Worm (Caenorhabditis elegans) whole organism, young adult: ENCODE measurements around the gene pfs-2.

Experiments used
- C17E4.6 ChIP-seq: fragments of 200-800 bp; sonication (Bioruptor generic); IDR thresholded peaks from 2 replicates; pipeline ENCODE4 v1.3.6; 2022; ENCODE audit warnings: missing genetic modification reagents, missing genetic modification characterization, missing compliant biosample characterization
- F10E7.11 ChIP-seq: sonication (generic microtip); optimal IDR thresholded peaks from 2 replicates; lab custom pipeline; 2017; ENCODE audit warnings: mild to moderate bottlenecking, missing genetic modification characterization, moderate library complexity, missing compliant biosample characterization
- F33H1.4 ChIP-seq: fragments of 200-800 bp; sonication (Bioruptor generic); IDR thresholded peaks from 2 replicates; pipeline ENCODE4 v1.3.6; 2022; ENCODE audit warnings: missing genetic modification reagents, missing genetic modification characterization, missing compliant biosample characterization
- T26A5.8 ChIP-seq: sonication (generic microtip); optimal IDR thresholded peaks from 2 replicates; lab custom pipeline; 2016; ENCODE audit warnings: missing genetic modification characterization, missing compliant biosample characterization
- Y53F4B.3 ChIP-seq: fragments of 200-800 bp; sonication (Bioruptor generic); IDR thresholded peaks from 2 replicates; pipeline ENCODE4 v1.3.6; 2022; ENCODE audit warnings: missing genetic modification reagents, missing genetic modification characterization, missing compliant biosample characterization
- ZK185.1 ChIP-seq: sonication (generic microtip); optimal IDR thresholded peaks from 2 replicates; lab custom pipeline; 2016; ENCODE audit warnings: mild to moderate bottlenecking, missing genetic modification characterization, missing compliant biosample characterization; ENCODE audit not compliant: poor library complexity, severe bottlenecking
- ama-1 ChIP-seq, 3 experiments: fragments of 150-350 bp in 1 of 3; sonication (generic microtip) in 2 of 3; optimal IDR thresholded peaks; 2 replicates each; lab custom pipeline; 2014 to 2018; ENCODE audit warnings: missing biosample characterization in 2 of 3, missing genetic modification characterization in 2 of 3, missing genetic modification reagents in 2 of 3
- aptf-3 ChIP-seq: fragments of 200-800 bp; sonication (Bioruptor generic); IDR thresholded peaks from 2 replicates; pipeline ENCODE4 v1.3.6; 2022; ENCODE audit warnings: missing genetic modification characterization, missing compliant biosample characterization
- ceh-40 ChIP-seq: fragments of 200-800 bp; sonication (Bioruptor generic); IDR thresholded peaks from 2 replicates; pipeline ENCODE4 v1.3.6; 2022; ENCODE audit warnings: missing genetic modification characterization, missing compliant biosample characterization
- dpff-1 ChIP-seq: sonication (generic microtip); optimal IDR thresholded peaks from 2 replicates; lab custom pipeline; 2017; ENCODE audit warnings: mild to moderate bottlenecking, missing genetic modification characterization, missing compliant biosample characterization
- efl-1 ChIP-seq: fragments of 150-350 bp; optimal IDR thresholded peaks from 2 replicates; lab custom pipeline; 2014; ENCODE audit warnings: missing biosample characterization, missing genetic modification reagents, missing genetic modification characterization
- egl-18 ChIP-seq: fragments of 200-800 bp; sonication (Bioruptor generic); IDR thresholded peaks from 2 replicates; pipeline ENCODE4 v1.3.6; 2022; ENCODE audit warnings: missing genetic modification reagents, missing genetic modification characterization, missing compliant biosample characterization
- egl-44 ChIP-seq: fragments of 200-800 bp; sonication (Bioruptor generic); IDR thresholded peaks from 2 replicates; pipeline ENCODE4 v1.3.6; 2022; ENCODE audit warnings: missing genetic modification reagents, missing genetic modification characterization, missing compliant biosample characterization
- fkh-3 ChIP-seq: sonication (generic microtip); optimal IDR thresholded peaks from 2 replicates; lab custom pipeline; 2016; ENCODE audit warnings: mild to moderate bottlenecking, missing genetic modification characterization, missing compliant biosample characterization
- gei-17 ChIP-seq: fragments of 200-800 bp; sonication (Bioruptor generic); optimal IDR thresholded peaks from 2 replicates; lab custom pipeline; 2018; ENCODE audit warnings: mild to moderate bottlenecking, missing genetic modification characterization, missing compliant biosample characterization
- him-1 ChIP-seq: sonication (generic microtip); optimal IDR thresholded peaks from 2 replicates; lab custom pipeline; 2016; ENCODE audit warnings: missing genotype, missing genetic modification reagents, missing genetic modification characterization, missing compliant biosample characterization
- hlh-26 ChIP-seq: fragments of 200-800 bp; sonication (Bioruptor generic); conservative IDR thresholded peaks from 2 replicates; pipeline ENCODE4 v1.3.6; 2022; ENCODE audit warnings: missing genetic modification reagents, missing genetic modification characterization, missing compliant biosample characterization
- let-607 ChIP-seq, 2 experiments: fragments of 200-800 bp in 1 of 2; sonication (Bioruptor generic) in 1 of 2; sonication (generic microtip) in 1 of 2; optimal IDR thresholded peaks; 2 replicates each; lab custom pipeline; 2016 to 2018; ENCODE audit warnings: mild to moderate bottlenecking in 2 of 2, missing compliant biosample characterization in 2 of 2, missing genetic modification characterization in 2 of 2, moderate library complexity in 2 of 2, missing genotype in 1 of 2
- lin-54 ChIP-seq: fragments of 200-800 bp; sonication (Bioruptor generic); optimal IDR thresholded peaks from 2 replicates; lab custom pipeline; 2018; ENCODE audit warnings: mild to moderate bottlenecking, missing genetic modification characterization, missing compliant biosample characterization
- lsl-1 ChIP-seq: fragments of 200-800 bp; sonication (Bioruptor generic); optimal IDR thresholded peaks from 2 replicates; lab custom pipeline; 2018; ENCODE audit warnings: mild to moderate bottlenecking, missing genetic modification characterization, moderate library complexity, missing compliant biosample characterization
- madf-6 ChIP-seq: fragments of 200-800 bp; sonication (Bioruptor generic); IDR thresholded peaks from 2 replicates; pipeline ENCODE4 v1.3.6; 2022; ENCODE audit warnings: missing genetic modification reagents, missing genetic modification characterization, missing compliant biosample characterization
- madf-8 ChIP-seq: fragments of 200-800 bp; sonication (Bioruptor generic); conservative IDR thresholded peaks from 2 replicates; pipeline ENCODE4 v1.3.6; 2022; ENCODE audit warnings: missing genetic modification reagents, missing genetic modification characterization, missing compliant biosample characterization
- mxl-1 ChIP-seq: sonication (generic microtip); optimal IDR thresholded peaks from 2 replicates; lab custom pipeline; 2016; ENCODE audit warnings: missing genetic modification characterization, missing compliant biosample characterization
- nhr-27 ChIP-seq: fragments of 200-800 bp; sonication (Bioruptor generic); optimal IDR thresholded peaks from 2 replicates; lab custom pipeline; 2018; ENCODE audit warnings: mild to moderate bottlenecking, missing genetic modification characterization, moderate library complexity, missing compliant biosample characterization
- nhr-90 ChIP-seq: sonication (generic microtip); optimal IDR thresholded peaks from 2 replicates; lab custom pipeline; 2016; ENCODE audit warnings: missing genotype, mild to moderate bottlenecking, missing genetic modification characterization, missing compliant biosample characterization
- pbrm-1 ChIP-seq: fragments of 200-800 bp; sonication (Bioruptor generic); IDR thresholded peaks from 2 replicates; pipeline ENCODE4 v1.3.6; 2022; ENCODE audit warnings: missing genetic modification reagents, missing genetic modification characterization, missing compliant biosample characterization
- sdz-38 ChIP-seq: sonication (generic microtip); optimal IDR thresholded peaks from 2 replicates; lab custom pipeline; 2016; ENCODE audit warnings: missing genotype, missing genetic modification characterization, missing compliant biosample characterization
- snpc-3.4 ChIP-seq: sonication (generic microtip); optimal IDR thresholded peaks from 2 replicates; lab custom pipeline; 2017; ENCODE audit warnings: missing genetic modification characterization, mild to moderate bottlenecking, missing compliant biosample characterization, antibody characterized with exemption, moderate library complexity, missing genotype, missing genetic modification reagents
- somi-1 ChIP-seq: fragments of 200-800 bp; sonication (Bioruptor generic); optimal IDR thresholded peaks from 2 replicates; lab custom pipeline; 2018; ENCODE audit warnings: mild to moderate bottlenecking, missing genetic modification characterization, missing compliant biosample characterization
- tbp1 ChIP-seq: fragments of 200-800 bp; sonication (Bioruptor generic); optimal IDR thresholded peaks from 2 replicates; lab custom pipeline; 2018; ENCODE audit warnings: mild to moderate bottlenecking, missing genetic modification characterization, missing compliant biosample characterization
- tlf-1 ChIP-seq: fragments of 200-800 bp; sonication (Bioruptor generic); optimal IDR thresholded peaks from 2 replicates; lab custom pipeline; 2018; ENCODE audit warnings: mild to moderate bottlenecking, missing genetic modification characterization, missing compliant biosample characterization
- zfh-2 ChIP-seq: fragments of 200-800 bp; sonication (Bioruptor generic); conservative IDR thresholded peaks from 2 replicates; pipeline ENCODE4 v1.3.6; 2022; ENCODE audit warnings: missing genetic modification reagents, missing genetic modification characterization, missing compliant biosample characterization
- ztf-22 ChIP-seq: fragments of 200-800 bp; sonication (Bioruptor generic); optimal IDR thresholded peaks from 2 replicates; lab custom pipeline; 2018; ENCODE audit warnings: mild to moderate bottlenecking, missing genetic modification characterization, moderate library complexity, missing compliant biosample characterization
- ztf-26 ChIP-seq: sonication (generic microtip); optimal IDR thresholded peaks from 2 replicates; lab custom pipeline; 2017; ENCODE audit warnings: missing genetic modification characterization, missing compliant biosample characterization
- ztf-28 ChIP-seq: fragments of 200-800 bp; sonication (Bioruptor generic); IDR thresholded peaks from 2 replicates; pipeline ENCODE4 v1.3.6; 2022; ENCODE audit warnings: missing genetic modification reagents, missing genetic modification characterization, missing compliant biosample characterization

Gene pfs-2

DNA sequence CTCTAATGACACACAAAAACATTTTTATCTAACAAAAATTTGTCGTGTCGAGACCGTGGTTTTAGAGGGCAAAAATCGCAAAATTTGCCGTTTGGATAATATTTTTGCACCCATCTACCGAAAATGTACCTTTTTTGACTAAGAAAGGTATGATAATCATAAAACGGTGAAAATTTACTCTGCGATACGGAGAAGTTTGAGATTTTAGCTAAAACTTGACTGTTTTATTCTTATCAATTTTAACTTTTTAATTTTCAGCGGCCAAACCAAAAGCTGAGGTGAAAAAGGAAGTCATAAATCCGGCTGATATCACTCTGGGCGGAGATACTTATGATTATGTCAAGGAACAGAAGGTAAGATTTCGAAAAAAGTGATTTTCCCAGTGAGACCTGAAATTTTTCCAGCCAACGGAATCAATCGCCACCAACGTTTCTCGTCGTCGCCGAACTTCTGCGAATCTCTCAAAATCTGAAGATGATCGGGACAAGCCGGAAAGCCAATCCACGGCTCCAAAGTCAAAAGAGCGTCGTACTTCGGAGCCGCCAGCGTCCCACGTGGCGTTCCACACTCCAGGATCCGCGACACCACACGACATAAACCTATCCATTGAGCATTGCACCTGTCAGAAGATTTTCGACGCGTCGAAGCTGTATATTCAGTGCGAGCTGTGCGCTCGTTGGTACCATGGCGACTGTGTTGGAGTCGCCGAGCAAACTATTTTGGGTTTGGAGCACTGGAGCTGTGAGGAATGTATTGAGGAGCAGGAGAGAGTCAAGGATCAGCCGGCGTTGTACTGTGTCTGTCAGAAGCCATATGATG, 48.2 kb downstream of the pfs-2 start:
- no peak for TF ChIP-seq lin-54 (GFP tag; lab: Kevin White, UChicago)
- peak; percentile 24 for TF ChIP-seq F10E7.11 (tag; lab: Kevin White, UChicago)
- TF ChIP-seq zfh-2 = peak; percentile 75
- peak; percentile 40 for TF ChIP-seq ama-1 (optimal IDR thresholded peaks at IDR 0.05; lab: Kevin White, UChicago)
- TF ChIP-seq ama-1 (GFP tag; optimal IDR thresholded peaks at IDR 0.05; lab: Kevin White, UChicago) = no peak

DNA sequence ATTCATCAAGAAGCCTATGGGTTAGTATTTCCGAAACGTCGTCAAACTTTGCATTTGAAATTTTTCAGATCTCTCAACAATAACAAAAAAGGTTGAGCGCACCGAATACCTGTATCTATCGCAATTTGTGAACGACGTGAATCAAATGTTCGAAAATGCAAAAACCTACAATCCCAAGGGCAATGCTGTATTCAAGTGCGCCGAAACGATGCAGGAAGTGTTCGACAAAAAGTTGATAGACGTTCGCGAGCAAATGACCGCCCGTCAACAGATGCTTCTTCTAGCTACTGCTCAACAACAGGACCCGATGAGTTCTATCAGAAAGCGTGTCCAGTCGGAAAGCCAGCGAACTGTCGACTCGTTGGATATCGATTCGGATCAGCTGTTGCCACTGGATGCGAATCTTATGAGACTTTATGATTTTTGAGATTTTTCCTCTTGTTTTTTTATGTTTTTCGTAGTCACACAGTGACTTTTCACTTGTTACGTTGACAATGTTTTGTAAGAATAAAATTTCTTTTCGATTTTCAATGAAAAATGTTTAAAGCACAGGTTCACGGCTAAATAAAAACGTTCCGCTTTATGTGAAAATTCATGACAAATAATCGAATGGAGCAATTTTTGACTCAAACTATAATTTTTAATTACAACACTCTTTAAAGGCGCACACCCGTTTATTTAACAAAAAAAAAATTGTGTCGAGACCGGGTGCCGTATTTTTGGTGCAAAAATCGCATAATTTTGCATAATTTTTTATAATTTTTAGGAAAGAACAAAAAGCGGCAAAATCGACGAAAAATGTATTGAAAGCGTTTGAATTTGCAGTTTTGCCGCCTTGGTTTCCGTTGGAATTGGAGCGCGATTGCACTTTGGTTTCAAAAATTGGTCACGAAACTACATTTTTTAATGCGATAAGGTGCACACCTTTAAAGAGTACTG, 49.4 kb downstream of the pfs-2 start:
- TF ChIP-seq let-607 (tag; optimal IDR thresholded peaks at IDR 0.05; lab: Kevin White, UChicago) = no peak
- TF ChIP-seq madf-8 (GFP tag; lab: Robert Waterston, UW) = peak; percentile 42
- TF ChIP-seq ama-1 (optimal IDR thresholded peaks at IDR 0.05; lab: Kevin White, UChicago) = peak; percentile 92
- no peak for TF ChIP-seq ama-1 (GFP tag; optimal IDR thresholded peaks at IDR 0.05; lab: Kevin White, UChicago)
- TF ChIP-seq hlh-26 (GFP tag; lab: Robert Waterston, UW) = no peak
- TF ChIP-seq madf-6 (GFP tag; lab: Robert Waterston, UW) = peak; percentile 50; the same call in 1 of the 2 replicates
- no peak for TF ChIP-seq gei-17 (GFP tag; lab: Kevin White, UChicago)
- no peak for TF ChIP-seq dpff-1 (tag; lab: Kevin White, UChicago)
- no peak for TF ChIP-seq mxl-1 (tag; lab: Kevin White, UChicago)
- peak; percentile 3 for TF ChIP-seq him-1 (tag; lab: Kevin White, UChicago)
- no peak for TF ChIP-seq egl-44 (GFP tag; lab: Robert Waterston, UW)
- TF ChIP-seq ztf-22 (GFP tag; lab: Kevin White, UChicago) = no peak
- no peak for TF ChIP-seq somi-1 (GFP tag; lab: Kevin White, UChicago)
- TF ChIP-seq tbp1 = peak; percentile 1
- TF ChIP-seq F33H1.4 (GFP tag; lab: Robert Waterston, UW) = 0 out of 2 replicates have a peak, but pooled peaks have one; percentile 28
- no peak for TF ChIP-seq aptf-3 (GFP tag; lab: Robert Waterston, UW)
- TF ChIP-seq lin-54 (GFP tag; lab: Kevin White, UChicago) = peak; percentile 45
- TF ChIP-seq tlf-1 (GFP tag; lab: Kevin White, UChicago) = no peak
- TF ChIP-seq fkh-3 = no peak
- no peak for TF ChIP-seq ztf-28 (GFP tag; lab: Robert Waterston, UW)
- no peak for TF ChIP-seq ZK185.1 (tag; lab: Kevin White, UChicago)
- TF ChIP-seq ztf-26 (tag; lab: Kevin White, UChicago) = peak; percentile 68
- TF ChIP-seq snpc-3.4 = no peak
- TF ChIP-seq egl-18 (GFP tag; lab: Robert Waterston, UW) = no peak
- TF ChIP-seq ceh-40 (GFP tag; lab: Robert Waterston, UW) = no peak
- no peak for TF ChIP-seq T26A5.8 (tag; lab: Kevin White, UChicago)
- TF ChIP-seq pbrm-1 (GFP tag; lab: Robert Waterston, UW) = no peak
- no peak for TF ChIP-seq nhr-90 (tag; lab: Kevin White, UChicago)
- TF ChIP-seq Y53F4B.3 (GFP tag; lab: Robert Waterston, UW) = no peak
- TF ChIP-seq efl-1 (GFP tag; lab: Kevin White, UChicago) = peak; percentile 61
- no peak for TF ChIP-seq nhr-27 (tag; lab: Kevin White, UChicago)
- no peak for TF ChIP-seq C17E4.6
- peak; percentile 75 for TF ChIP-seq lsl-1
- no peak for TF ChIP-seq sdz-38 (tag; lab: Kevin White, UChicago)
